Worm (Caenorhabditis elegans): ENCODE data around the gene Y66D12A.8.

- TF ChIP-seq aly-2 (tag; optimal IDR thresholded peaks at IDR 0.05) (no peak), ama-1 (optimal IDR thresholded peaks at IDR 0.05) (no peak), lin-13 (GFP tag; optimal IDR thresholded peaks at IDR 0.05) (no peak), nhr-11 (tag; optimal IDR thresholded peaks at IDR 0.05) (no peak), lin-39 (tag; optimal IDR thresholded peaks at IDR 0.05) (no peak), sem-4 (tag; optimal IDR thresholded peaks at IDR 0.05) (no peak), blmp-1 (tag; optimal IDR thresholded peaks at IDR 0.05; ENCODE audit: insufficient read depth) (no peak), nhr-237 (tag; optimal IDR thresholded peaks at IDR 0.05) (no peak), nhr-23 (tag; optimal IDR thresholded peaks at IDR 0.05) (no peak), unc-39 (tag; optimal IDR thresholded peaks at IDR 0.05) (no peak), elt-3 (tag; optimal IDR thresholded peaks at IDR 0.05) (no peak), elt-1 (tag; optimal IDR thresholded peaks at IDR 0.05) (no peak)
Observed at ce11 chrIII:11535453-11535852, 38.6 kb upstream of the Y66D12A.8 start.

All from whole organism, L2 larva.